Worm (Caenorhabditis elegans) whole organism, early embryonic: ENCODE measurements around the gene Y42A5A.5.

ENCODE experiments used
- B0310.2 ChIP-seq: sonication (generic microtip); optimal IDR thresholded peaks from 2 replicates; lab custom pipeline; 2016; ENCODE audit warnings: mild to moderate bottlenecking, missing genetic modification characterization, missing compliant biosample characterization
- F13C5.2 ChIP-seq: sonication (generic microtip); optimal IDR thresholded peaks from 2 replicates; lab custom pipeline; 2017; ENCODE audit warnings: mild to moderate bottlenecking, missing genetic modification characterization, inconsistent platforms, missing compliant biosample characterization
- ama-1 ChIP-seq: fragments of 150-350 bp; optimal IDR thresholded peaks from 2 replicates; lab custom pipeline; 2014
- tra-4 ChIP-seq: sonication (generic microtip); optimal IDR thresholded peaks from 2 replicates; lab custom pipeline; 2017; ENCODE audit warnings: missing genetic modification characterization, missing compliant biosample characterization

DNA sequence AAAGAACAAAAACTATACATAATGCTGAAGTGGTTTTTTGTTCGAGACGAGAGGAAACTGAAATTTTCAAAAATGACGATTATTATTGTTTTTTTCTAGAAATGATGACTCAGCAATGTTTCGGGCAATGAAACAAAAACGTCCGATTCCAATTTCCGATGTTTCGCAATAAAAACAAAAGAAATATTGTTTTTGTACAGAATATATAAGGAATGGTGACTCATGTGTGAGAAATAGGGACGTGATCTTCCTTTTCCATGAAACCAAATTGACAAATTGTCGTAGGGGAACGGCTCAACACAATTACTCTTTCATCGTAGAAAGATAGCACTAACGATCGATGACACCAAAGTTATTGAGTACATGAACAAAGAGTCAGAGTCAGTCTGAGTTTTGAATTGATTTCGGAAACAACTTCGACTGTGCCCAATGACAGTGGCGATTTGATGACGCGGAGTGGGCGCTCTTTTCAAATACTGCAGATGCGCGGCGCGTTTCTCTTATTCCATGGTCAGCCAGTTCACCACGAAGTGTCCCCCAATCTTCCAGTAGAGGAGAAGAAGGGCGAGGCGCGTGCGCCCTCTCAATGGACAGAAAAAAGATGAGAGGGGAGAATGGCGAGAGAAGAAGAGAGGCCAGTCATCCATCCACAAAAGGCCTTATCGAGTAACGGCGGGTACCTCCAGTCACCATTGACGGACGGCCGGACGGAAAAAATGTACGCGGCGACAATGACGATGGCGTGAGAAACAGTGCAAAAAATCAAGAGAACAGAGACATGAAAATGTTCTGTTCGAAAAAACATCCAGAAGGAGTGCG is 34.1 kb downstream of the Y42A5A.5 start:
- TF ChIP-seq tra-4 (no peak), ama-1 (lab: Kevin White, UChicago) (no peak), B0310.2 (tag; lab: Kevin White, UChicago) (no peak), F13C5.2 (tag; lab: Kevin White, UChicago) (no peak)
